Fruit fly (Drosophila melanogaster): ENCODE results near the gene CG31109.

DNA sequence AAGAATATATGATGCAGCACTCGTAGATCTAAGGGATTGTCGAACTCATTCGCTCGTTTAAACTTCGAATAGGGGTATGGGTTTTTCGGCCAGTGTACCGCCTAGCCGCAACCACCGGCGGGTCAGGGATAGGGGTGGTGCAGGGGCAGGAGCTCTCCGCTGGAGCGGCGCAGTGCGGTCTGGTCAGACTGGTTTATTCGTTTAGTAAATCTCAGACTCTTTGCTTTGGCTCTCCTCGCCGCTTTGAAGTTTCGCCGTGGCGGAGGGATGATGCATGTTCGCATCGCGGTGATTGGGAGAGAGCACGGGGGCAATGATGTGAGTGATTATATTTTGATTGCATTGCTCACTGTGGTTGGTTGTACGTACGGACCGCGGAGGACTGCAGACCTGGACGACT, 27.9 kb upstream of the CG31109 start, which contains the start of gene fd96Ca:
- TF ChIP-seq CG8478 (optimal IDR thresholded peaks at IDR 0.05) (no peak), CTCF (optimal IDR thresholded peaks at IDR 0.05) (no peak)
